Worm (Caenorhabditis elegans) whole organism, L4 larva: ENCODE results near the gene fzy-1.
A peak's percentile ranks its signal among the peaks of the same experiment; 100 is the strongest.

Experiments
- F26F4.8 ChIP-seq: fragments of 200-800 bp; sonication (Bioruptor generic); conservative IDR thresholded peaks from 2 replicates; pipeline ENCODE4 v1.3.6; 2022; ENCODE audit warnings: missing genetic modification characterization, missing compliant biosample characterization
- F37D6.2 ChIP-seq: sonication (generic microtip); optimal IDR thresholded peaks from 2 replicates; lab custom pipeline; 2016; ENCODE audit warnings: mild to moderate bottlenecking, missing genetic modification characterization, missing compliant biosample characterization
- F44E2.7 ChIP-seq: fragments of 200-800 bp; sonication (Bioruptor generic); IDR thresholded peaks from 2 replicates; pipeline ENCODE4 v2.1.2; 2022; ENCODE audit warnings: missing genetic modification characterization, missing compliant biosample characterization
- R02D3.7 ChIP-seq: fragments of 150-350 bp; sonication (generic microtip); optimal IDR thresholded peaks from 3 replicates; lab custom pipeline; 2014; ENCODE audit warnings: missing biosample characterization, missing genetic modification characterization
- T20F7.1 ChIP-seq: fragments of 200-800 bp; sonication (Bioruptor generic); optimal IDR thresholded peaks from 2 replicates; lab custom pipeline; 2018; ENCODE audit warnings: mild to moderate bottlenecking, missing genetic modification characterization, missing compliant biosample characterization
- T26A8.4 ChIP-seq: fragments of 200-800 bp; sonication (Bioruptor generic); IDR thresholded peaks from 2 replicates; pipeline ENCODE4 v1.3.6; 2022; ENCODE audit warnings: missing genetic modification characterization, missing compliant biosample characterization
- Y105C5A.15 ChIP-seq: fragments of 200-800 bp; sonication (Bioruptor generic); IDR thresholded peaks from 2 replicates; pipeline ENCODE4 v1.3.6; 2022; ENCODE audit warnings: missing genetic modification characterization, missing compliant biosample characterization
- Y48G9A.11 ChIP-seq: fragments of 200-800 bp; sonication (Bioruptor generic); IDR thresholded peaks from 2 replicates; pipeline ENCODE4 v1.3.6; 2022; ENCODE audit warnings: missing genetic modification reagents, missing genetic modification characterization, missing compliant biosample characterization
- ZK337.2 ChIP-seq: fragments of 200-800 bp; sonication (Bioruptor generic); IDR thresholded peaks from 2 replicates; pipeline ENCODE4 v1.3.6; 2022; ENCODE audit warnings: missing genetic modification reagents, missing genetic modification characterization, missing compliant biosample characterization
- aha-1 ChIP-seq: fragments of 150-350 bp; peaks from one replicate; lab custom pipeline; 2014; ENCODE audit warnings: missing biosample characterization, missing genetic modification characterization
- ceh-20 ChIP-seq: fragments of 200-800 bp; sonication (Bioruptor generic); IDR thresholded peaks from 2 replicates; pipeline ENCODE4 v1.3.6; 2022; ENCODE audit warnings: missing genetic modification reagents, missing genetic modification characterization, missing compliant biosample characterization
- ceh-32 ChIP-seq: sonication (generic microtip); optimal IDR thresholded peaks from 2 replicates; lab custom pipeline; 2016; ENCODE audit warnings: mild to moderate bottlenecking, missing genetic modification characterization, missing compliant biosample characterization; ENCODE audit not compliant: poor library complexity
- ceh-62 ChIP-seq: sonication (generic microtip); optimal IDR thresholded peaks from 2 replicates; lab custom pipeline; 2017; ENCODE audit warnings: missing biosample characterization, missing genetic modification characterization
- ceh-82 ChIP-seq: sonication (generic microtip); optimal IDR thresholded peaks from 2 replicates; lab custom pipeline; 2017; ENCODE audit warnings: missing biosample characterization, missing genetic modification characterization
- ces-1 ChIP-seq: fragments of 150-350 bp; sonication (generic microtip); optimal IDR thresholded peaks from 4 replicates; lab custom pipeline; 2014; ENCODE audit warnings: missing biosample characterization, missing genetic modification reagents, missing genetic modification characterization
- cey-2 ChIP-seq: sonication (generic microtip); optimal IDR thresholded peaks from 3 replicates; lab custom pipeline; 2017; ENCODE audit warnings: missing genetic modification characterization, mild to moderate bottlenecking, missing compliant biosample characterization, antibody characterized with exemption, borderline replicate concordance; ENCODE audit not compliant: insufficient read depth
- ctbp-1 ChIP-seq: fragments of 200-800 bp; sonication (Bioruptor generic); IDR thresholded peaks from 2 replicates; pipeline ENCODE4 v1.3.6; 2022; ENCODE audit warnings: missing genetic modification reagents, missing genetic modification characterization, missing compliant biosample characterization
- daf-19 ChIP-seq: fragments of 200-800 bp; sonication (Bioruptor generic); conservative IDR thresholded peaks from 2 replicates; pipeline ENCODE4 v1.3.6; 2022; ENCODE audit warnings: missing genetic modification characterization, missing compliant biosample characterization
- dmd-8 ChIP-seq: fragments of 200-800 bp; sonication (Bioruptor generic); IDR thresholded peaks from 2 replicates; pipeline ENCODE4 v1.3.6; 2022; ENCODE audit warnings: missing genetic modification characterization, missing compliant biosample characterization
- dmd-9 ChIP-seq: fragments of 200-800 bp; sonication (Bioruptor generic); IDR thresholded peaks from 2 replicates; pipeline ENCODE4 v1.3.6; 2022; ENCODE audit warnings: missing genetic modification reagents, missing genetic modification characterization, missing compliant biosample characterization
- dve-1 ChIP-seq: sonication (generic microtip); optimal IDR thresholded peaks from 2 replicates; lab custom pipeline; 2017; ENCODE audit warnings: antibody characterized with exemption, mild to moderate bottlenecking, missing genetic modification characterization, missing compliant biosample characterization; ENCODE audit not compliant: insufficient read depth
- hlh-11 ChIP-seq: fragments of 200-800 bp; sonication (Bioruptor generic); optimal IDR thresholded peaks from 2 replicates; lab custom pipeline; 2018; ENCODE audit warnings: mild to moderate bottlenecking, missing genetic modification characterization, missing compliant biosample characterization
- lim-7 ChIP-seq: fragments of 200-800 bp; sonication (Bioruptor generic); IDR thresholded peaks from 2 replicates; pipeline ENCODE4 v1.3.6; 2022; ENCODE audit warnings: missing genetic modification characterization, missing compliant biosample characterization
- lir-3 ChIP-seq: sonication (generic microtip); optimal IDR thresholded peaks from 2 replicates; lab custom pipeline; 2016; ENCODE audit warnings: mild to moderate bottlenecking, missing genetic modification characterization, missing compliant biosample characterization
- lsy-2 ChIP-seq, 2 experiments: fragments of 150-350 bp in 1 of 2; sonication (generic microtip) in 1 of 2; optimal IDR thresholded peaks; 2 replicates each; lab custom pipeline; 2014 to 2017; ENCODE audit warnings: missing biosample characterization in 2 of 2, missing genetic modification characterization in 2 of 2
- madf-5 ChIP-seq, 2 experiments: fragments of 200-800 bp; sonication (Bioruptor generic); IDR thresholded peaks; 2 replicates each; pipeline ENCODE4 v1.3.6; 2022; ENCODE audit warnings: missing compliant biosample characterization in 2 of 2, missing genetic modification characterization in 2 of 2
- mdl-1 ChIP-seq, 2 experiments: fragments of 150-350 bp in 1 of 2; sonication (generic microtip) in 1 of 2; optimal IDR thresholded peaks; 2 replicates each; lab custom pipeline; 2014 to 2017; ENCODE audit warnings: missing biosample characterization in 2 of 2, missing genetic modification characterization in 2 of 2
- mdt-29 ChIP-seq: fragments of 200-800 bp; sonication (Bioruptor generic); IDR thresholded peaks from 2 replicates; pipeline ENCODE4 v1.3.6; 2022; ENCODE audit warnings: missing genetic modification reagents, missing genetic modification characterization, missing compliant biosample characterization
- mep-1 ChIP-seq: fragments of 150-350 bp; sonication (generic microtip); optimal IDR thresholded peaks from 3 replicates; lab custom pipeline; 2014; ENCODE audit warnings: missing biosample characterization, missing genetic modification characterization
- mxl-2 ChIP-seq: fragments of 200-800 bp; sonication (Bioruptor generic); conservative IDR thresholded peaks from 2 replicates; pipeline ENCODE4 v1.3.6; 2022; ENCODE audit warnings: missing genetic modification reagents, missing genetic modification characterization, missing compliant biosample characterization
- mxl-3 ChIP-seq: fragments of 200-800 bp; sonication (Bioruptor generic); optimal IDR thresholded peaks from 2 replicates; lab custom pipeline; 2018; ENCODE audit warnings: mild to moderate bottlenecking, missing genetic modification characterization, missing compliant biosample characterization
- nhr-11 ChIP-seq: fragments of 150-350 bp; optimal IDR thresholded peaks from 2 replicates; lab custom pipeline; 2014; ENCODE audit warnings: missing biosample characterization, missing genetic modification characterization
- nhr-111 ChIP-seq: fragments of 200-800 bp; sonication (Bioruptor generic); optimal IDR thresholded peaks from 2 replicates; lab custom pipeline; 2018; ENCODE audit warnings: mild to moderate bottlenecking, missing genetic modification characterization, missing compliant biosample characterization
- nhr-237 ChIP-seq: sonication (generic microtip); optimal IDR thresholded peaks from 2 replicates; lab custom pipeline; 2017; ENCODE audit warnings: missing biosample characterization, missing genetic modification characterization
- nhr-41 ChIP-seq: fragments of 200-800 bp; sonication (Bioruptor generic); IDR thresholded peaks from 2 replicates; pipeline ENCODE4 v1.3.6; 2022; ENCODE audit warnings: missing genetic modification reagents, missing genetic modification characterization, missing compliant biosample characterization
- nhr-42 ChIP-seq: fragments of 200-800 bp; sonication (Bioruptor generic); IDR thresholded peaks from 2 replicates; pipeline ENCODE4 v1.3.6; 2022; ENCODE audit warnings: missing genetic modification characterization, missing compliant biosample characterization
- nhr-48 ChIP-seq: sonication (generic microtip); optimal IDR thresholded peaks from 2 replicates; lab custom pipeline; 2016; ENCODE audit warnings: mild to moderate bottlenecking, missing genetic modification characterization, missing compliant biosample characterization
- nhr-6 ChIP-seq: fragments of 150-350 bp; optimal IDR thresholded peaks from 2 replicates; lab custom pipeline; 2014; ENCODE audit warnings: missing biosample characterization, missing genetic modification characterization
- pha-4 ChIP-seq, 2 experiments: fragments of 150-350 bp in 1 of 2; fragments of 200-800 bp in 1 of 2; sonication (Bioruptor generic) in 1 of 2; IDR thresholded peaks in 1 of 2; optimal IDR thresholded peaks in 1 of 2; 2 replicates each; pipeline versions ENCODE4 v1.3.6 to Lab custom; 2014 to 2022; ENCODE audit warnings: missing genetic modification characterization in 2 of 2, missing genetic modification reagents in 2 of 2, missing biosample characterization in 1 of 2, missing compliant biosample characterization in 1 of 2
- pqm-1 ChIP-seq: sonication (generic microtip); optimal IDR thresholded peaks from 2 replicates; lab custom pipeline; 2017; ENCODE audit warnings: missing biosample characterization, missing genetic modification characterization
- rbr-2 ChIP-seq: sonication (generic microtip); optimal IDR thresholded peaks from 2 replicates; lab custom pipeline; 2016; ENCODE audit warnings: missing genotype, missing genetic modification characterization, missing compliant biosample characterization
- sdz-12 ChIP-seq: fragments of 200-800 bp; sonication (Bioruptor generic); optimal IDR thresholded peaks from 2 replicates; lab custom pipeline; 2018; ENCODE audit warnings: mild to moderate bottlenecking, missing genetic modification characterization, missing compliant biosample characterization
- set-16 ChIP-seq: fragments of 200-800 bp; sonication (Bioruptor generic); IDR thresholded peaks from 2 replicates; pipeline ENCODE4 v1.3.6; 2022; ENCODE audit warnings: missing genetic modification reagents, missing genetic modification characterization, missing compliant biosample characterization
- snpc-1.2 ChIP-seq: fragments of 200-800 bp; sonication (Bioruptor generic); IDR thresholded peaks from 2 replicates; pipeline ENCODE4 v1.3.6; 2022; ENCODE audit warnings: missing genetic modification reagents, missing genetic modification characterization, missing compliant biosample characterization
- snpc-4 ChIP-seq: fragments of 150-350 bp; optimal IDR thresholded peaks from 2 replicates; lab custom pipeline; 2014; ENCODE audit warnings: missing biosample characterization, missing genetic modification characterization
- spr-1 ChIP-seq: sonication (generic microtip); optimal IDR thresholded peaks from 2 replicates; lab custom pipeline; 2016; ENCODE audit warnings: mild to moderate bottlenecking, missing genetic modification characterization, missing compliant biosample characterization
- unc-62 ChIP-seq, 3 experiments: fragments of 150-350 bp in 1 of 3; sonication (generic microtip); optimal IDR thresholded peaks in 2 of 3; peaks in 1 of 3; 1 replicate in 1 of 3; 2 replicates in 2 of 3; lab custom pipeline; 2014 to 2017; ENCODE audit warnings: missing biosample characterization in 3 of 3, missing genetic modification characterization in 3 of 3, missing genetic modification reagents in 3 of 3, missing genotype in 1 of 3
- zag-1 ChIP-seq: fragments of 150-350 bp; optimal IDR thresholded peaks from 2 replicates; lab custom pipeline; 2014; ENCODE audit warnings: missing biosample characterization, missing genetic modification characterization
- ztf-11 ChIP-seq: fragments of 150-350 bp; optimal IDR thresholded peaks from 2 replicates; lab custom pipeline; 2014; ENCODE audit warnings: missing biosample characterization, missing genetic modification characterization

fzy-1 gene

DNA sequence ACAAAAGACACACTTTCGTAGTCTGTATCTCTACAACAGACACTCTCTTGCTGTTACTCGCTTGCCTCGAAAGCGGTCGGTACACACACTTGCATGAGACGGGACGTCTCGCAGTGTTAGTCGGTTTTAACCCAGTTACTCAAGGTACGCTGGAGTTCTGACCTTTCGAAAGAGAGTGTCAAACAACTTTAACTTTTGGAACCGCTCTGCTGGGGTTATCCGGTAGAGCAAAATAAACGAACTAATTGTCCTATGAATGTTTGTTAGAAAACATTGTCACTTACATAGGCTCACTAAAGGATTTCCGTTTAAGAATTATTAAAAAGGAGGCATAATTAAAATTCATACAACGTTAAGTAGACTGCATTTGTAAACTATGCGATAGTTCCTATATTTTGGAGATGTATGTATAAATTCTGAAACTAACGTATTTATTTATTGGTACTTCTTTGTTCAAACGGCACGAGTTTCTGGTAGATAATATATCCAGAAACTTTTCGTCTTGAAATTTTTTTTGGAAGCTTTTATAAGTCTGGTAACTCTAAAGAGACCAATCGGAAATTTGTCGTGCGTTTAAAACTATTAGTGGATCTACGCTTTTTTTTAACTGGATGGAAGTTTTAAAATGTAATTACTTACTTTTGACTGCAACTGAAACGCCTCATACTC lies 43.0 kb downstream of the fzy-1 start (continued):
- TF ChIP-seq dmd-9 (GFP tag; lab: Robert Waterston, UW) (peak; percentile 98), cey-2 (tag; lab: Kevin White, UChicago) (peak; percentile 92), snpc-1.2 (GFP tag; lab: Robert Waterston, UW) (peak; percentile 79), lim-7 (GFP tag; lab: Robert Waterston, UW) (peak; percentile 78), F44E2.7 (GFP tag; lab: Robert Waterston, UW) (0 out of 2 replicates have a peak, but pooled peaks have one; percentile 69), nhr-48 (tag; lab: Kevin White, UChicago) (peak; percentile 95), Y48G9A.11 (peak; percentile 75), dve-1 (peak; percentile 99), T26A8.4 (GFP tag; lab: Robert Waterston, UW) (peak; percentile 99), pqm-1 (tag; lab: Kevin White, UChicago) (peak; percentile 67), nhr-6 (tag; lab: Kevin White, UChicago) (peak; percentile 93), nhr-41 (GFP tag; lab: Robert Waterston, UW) (peak; percentile 88), mdl-1 (tag; optimal IDR thresholded peaks at IDR 0.05; lab: Kevin White, UChicago) (peak; percentile 84 to 93), nhr-42 (GFP tag; lab: Robert Waterston, UW) (peak; percentile 96), madf-5 (GFP tag; IDR thresholded peaks at IDR 0.05; lab: Robert Waterston, UW) (peak in 1 of 2 experiments; percentile 33; a peak in 1 of 4 replicates), unc-62 (GFP tag; optimal IDR thresholded peaks at IDR 0.05 in 1 of 2; lab: Kevin White, UChicago) (peak in 1 of 2 experiments; percentile 100), unc-62 (tag; optimal IDR thresholded peaks at IDR 0.05; lab: Kevin White, UChicago) (peak; percentile 94), dmd-8 (GFP tag; lab: Robert Waterston, UW) (peak; percentile 61; the same call in 1 of the 2 replicates), ceh-82 (tag; lab: Kevin White, UChicago) (no peak), mxl-2 (GFP tag; lab: Robert Waterston, UW) (peak; percentile 85; the same call in 1 of the 2 replicates), R02D3.7 (tag; lab: Kevin White, UChicago) (peak; percentile 44), ZK337.2 (GFP tag; lab: Robert Waterston, UW) (peak; percentile 88), nhr-237 (tag; lab: Kevin White, UChicago) (peak; percentile 65), pha-4 (GFP tag; IDR thresholded peaks at IDR 0.05; lab: Robert Waterston, UW) (peak; percentile 96), pha-4 (tag; optimal IDR thresholded peaks at IDR 0.05; lab: Kevin White, UChicago) (peak; percentile 88), F26F4.8 (GFP tag; lab: Robert Waterston, UW) (no peak), mep-1 (tag; lab: Kevin White, UChicago) (peak; percentile 99), rbr-2 (tag; lab: Kevin White, UChicago) (peak; percentile 98), ces-1 (GFP tag; lab: Kevin White, UChicago) (peak; percentile 93), sdz-12 (GFP tag; lab: Kevin White, UChicago) (peak; percentile 94), aha-1 (tag; lab: Kevin White, UChicago) (peak; percentile 100), ceh-62 (tag; lab: Kevin White, UChicago) (no peak), nhr-111 (GFP tag; lab: Kevin White, UChicago) (peak; percentile 97), ceh-32 (tag; lab: Kevin White, UChicago) (peak; percentile 89), daf-19 (GFP tag; lab: Robert Waterston, UW) (peak; percentile 95), hlh-11 (peak; percentile 97), F37D6.2 (peak; percentile 96), snpc-4 (peak; percentile 99), lir-3 (tag; lab: Kevin White, UChicago) (peak; percentile 87), spr-1 (tag; lab: Kevin White, UChicago) (peak; percentile 97), mdt-29 (GFP tag; lab: Robert Waterston, UW) (peak; percentile 99), ceh-20 (GFP tag; lab: Robert Waterston, UW) (peak; percentile 97), lsy-2 (tag; optimal IDR thresholded peaks at IDR 0.05; lab: Kevin White, UChicago) (peak; percentile 94 to 96), Y105C5A.15 (GFP tag; lab: Robert Waterston, UW) (peak; percentile 83), mxl-3 (GFP tag; lab: Kevin White, UChicago) (peak; percentile 90), ctbp-1 (peak; percentile 99), zag-1 (tag; lab: Kevin White, UChicago) (peak; percentile 95), set-16 (GFP tag; lab: Robert Waterston, UW) (peak; percentile 71), T20F7.1 (GFP tag; lab: Kevin White, UChicago) (peak; percentile 92), nhr-11 (peak; percentile 98), ztf-11 (tag; lab: Kevin White, UChicago) (peak; percentile 42)
